Worm (Caenorhabditis elegans) whole organism, L2 larva: Measurements from ENCODE around the gene R02D3.8.

Experiments
- R02D3.7 ChIP-seq: fragments of 150-350 bp; optimal IDR thresholded peaks from 2 replicates; lab custom pipeline; 2014; ENCODE audit warnings: missing biosample characterization, missing genetic modification characterization
- Y55F3AM.14 ChIP-seq: fragments of 200-800 bp; sonication (Bioruptor generic); optimal IDR thresholded peaks from 2 replicates; lab custom pipeline; 2018; ENCODE audit warnings: mild to moderate bottlenecking, missing genetic modification characterization, missing compliant biosample characterization
- ZK546.5 ChIP-seq: sonication (generic microtip); optimal IDR thresholded peaks from 2 replicates; lab custom pipeline; 2017; ENCODE audit warnings: missing biosample characterization, missing genetic modification characterization
- alr-1 ChIP-seq: fragments of 150-350 bp; optimal IDR thresholded peaks from 2 replicates; lab custom pipeline; 2014; ENCODE audit warnings: missing biosample characterization, missing genetic modification characterization
- blmp-1 ChIP-seq: sonication (generic microtip); optimal IDR thresholded peaks from 2 replicates; lab custom pipeline; 2017; ENCODE audit warnings: missing genetic modification characterization, mild to moderate bottlenecking, missing compliant biosample characterization, antibody characterized with exemption, moderate library complexity; ENCODE audit not compliant: insufficient read depth
- ceh-16 ChIP-seq: fragments of 150-350 bp; optimal IDR thresholded peaks from 2 replicates; lab custom pipeline; 2014; ENCODE audit warnings: missing biosample characterization, missing genetic modification characterization
- ceh-82 ChIP-seq: fragments of 150-350 bp; optimal IDR thresholded peaks from 2 replicates; lab custom pipeline; 2014; ENCODE audit warnings: missing biosample characterization, missing genetic modification characterization
- crh-2 ChIP-seq: sonication (generic microtip); optimal IDR thresholded peaks from 2 replicates; lab custom pipeline; 2017; ENCODE audit warnings: missing biosample characterization, missing genetic modification characterization
- dmd-4 ChIP-seq: sonication (generic microtip); optimal IDR thresholded peaks from 2 replicates; lab custom pipeline; 2017; ENCODE audit warnings: missing biosample characterization, missing genetic modification characterization
- elt-1 ChIP-seq: fragments of 150-350 bp; optimal IDR thresholded peaks from 2 replicates; lab custom pipeline; 2014; ENCODE audit warnings: missing biosample characterization, missing genetic modification characterization
- elt-3 ChIP-seq: sonication (generic microtip); optimal IDR thresholded peaks from 2 replicates; lab custom pipeline; 2017; ENCODE audit warnings: missing biosample characterization, missing genetic modification characterization
- fos-1 ChIP-seq: fragments of 150-350 bp; optimal IDR thresholded peaks from 2 replicates; lab custom pipeline; 2014; ENCODE audit warnings: missing biosample characterization, missing genetic modification characterization
- gmeb-1 ChIP-seq: fragments of 150-350 bp; optimal IDR thresholded peaks from 2 replicates; lab custom pipeline; 2014; ENCODE audit warnings: missing biosample characterization, missing genetic modification characterization
- lin-13 ChIP-seq: fragments of 150-350 bp; optimal IDR thresholded peaks from 2 replicates; lab custom pipeline; 2014; ENCODE audit warnings: missing biosample characterization, missing genetic modification reagents, missing genetic modification characterization
- lin-39 ChIP-seq: fragments of 150-350 bp; optimal IDR thresholded peaks from 2 replicates; lab custom pipeline; 2014; ENCODE audit warnings: missing biosample characterization, missing genetic modification reagents, missing genetic modification characterization
- mab-5 ChIP-seq: fragments of 150-350 bp; optimal IDR thresholded peaks from 2 replicates; lab custom pipeline; 2014; ENCODE audit warnings: missing biosample characterization, missing genetic modification characterization
- mbf-1 ChIP-seq: sonication (generic microtip); optimal IDR thresholded peaks from 2 replicates; lab custom pipeline; 2017; ENCODE audit warnings: missing biosample characterization, missing genetic modification characterization
- nhr-10 ChIP-seq: sonication (generic microtip); optimal IDR thresholded peaks from 2 replicates; lab custom pipeline; 2017; ENCODE audit warnings: missing biosample characterization, missing genetic modification characterization
- nhr-11 ChIP-seq: fragments of 150-350 bp; optimal IDR thresholded peaks from 2 replicates; lab custom pipeline; 2014; ENCODE audit warnings: missing biosample characterization, missing genetic modification characterization
- nhr-129 ChIP-seq: fragments of 150-350 bp; optimal IDR thresholded peaks from 2 replicates; lab custom pipeline; 2014; ENCODE audit warnings: missing biosample characterization, missing genetic modification characterization
- nhr-21 ChIP-seq: fragments of 150-350 bp; optimal IDR thresholded peaks from 2 replicates; lab custom pipeline; 2014; ENCODE audit warnings: missing biosample characterization, missing genetic modification characterization
- nhr-23 ChIP-seq: fragments of 150-350 bp; optimal IDR thresholded peaks from 2 replicates; lab custom pipeline; 2014; ENCODE audit warnings: missing biosample characterization, missing genetic modification reagents, missing genetic modification characterization
- nhr-25 ChIP-seq: fragments of 150-350 bp; sonication (generic microtip); optimal IDR thresholded peaks from 3 replicates; lab custom pipeline; 2014; ENCODE audit warnings: missing biosample characterization, missing genetic modification characterization
- nhr-6 ChIP-seq: fragments of 150-350 bp; optimal IDR thresholded peaks from 2 replicates; lab custom pipeline; 2014; ENCODE audit warnings: missing biosample characterization, missing genetic modification characterization
- nhr-77 ChIP-seq: fragments of 150-350 bp; optimal IDR thresholded peaks from 2 replicates; lab custom pipeline; 2014; ENCODE audit warnings: missing biosample characterization, missing genetic modification characterization
- peb-1 ChIP-seq: fragments of 150-350 bp; optimal IDR thresholded peaks from 2 replicates; lab custom pipeline; 2014; ENCODE audit warnings: missing biosample characterization, missing genetic modification characterization
- sem-4 ChIP-seq: fragments of 150-350 bp; optimal IDR thresholded peaks from 2 replicates; lab custom pipeline; 2014; ENCODE audit warnings: missing biosample characterization, missing genetic modification reagents, missing genetic modification characterization
- skn-1 ChIP-seq: sonication (generic microtip); optimal IDR thresholded peaks from 2 replicates; lab custom pipeline; 2017; ENCODE audit warnings: missing biosample characterization, missing genetic modification characterization
- sma-3 ChIP-seq: sonication (generic microtip); optimal IDR thresholded peaks from 2 replicates; lab custom pipeline; 2016; ENCODE audit warnings: missing genetic modification reagents, missing genetic modification characterization, missing compliant biosample characterization
- sma-9 ChIP-seq, 2 experiments: fragments of 150-350 bp in 1 of 2; sonication (generic microtip) in 1 of 2; optimal IDR thresholded peaks; 2 replicates each; lab custom pipeline; 2014 to 2016; ENCODE audit warnings: missing genetic modification characterization in 2 of 2, mild to moderate bottlenecking in 1 of 2, missing biosample characterization in 1 of 2, missing compliant biosample characterization in 1 of 2, missing genetic modification reagents in 1 of 2, moderate library complexity in 1 of 2
- snpc-4 ChIP-seq: fragments of 150-350 bp; optimal IDR thresholded peaks from 2 replicates; lab custom pipeline; 2014; ENCODE audit warnings: missing biosample characterization, missing genetic modification characterization
- unc-39 ChIP-seq: fragments of 150-350 bp; optimal IDR thresholded peaks from 2 replicates; lab custom pipeline; 2014; ENCODE audit warnings: missing biosample characterization, missing genetic modification characterization
- unc-55 ChIP-seq: fragments of 150-350 bp; sonication (generic microtip); optimal IDR thresholded peaks from 3 replicates; lab custom pipeline; 2014; ENCODE audit warnings: missing biosample characterization, missing genetic modification reagents, missing genetic modification characterization
- unc-62 ChIP-seq: fragments of 150-350 bp; optimal IDR thresholded peaks from 2 replicates; lab custom pipeline; 2014; ENCODE audit warnings: missing biosample characterization, missing genetic modification reagents, missing genetic modification characterization
- ztf-11 ChIP-seq: sonication (generic microtip); optimal IDR thresholded peaks from 2 replicates; lab custom pipeline; 2017; ENCODE audit warnings: missing biosample characterization, missing genetic modification characterization

The R02D3.8 gene

ce11 chrIV:305101-305500, 48.1 kb upstream of the R02D3.8 start:
- TF ChIP-seq sma-9 (GFP tag; optimal IDR thresholded peaks at IDR 0.05; lab: Kevin White, UChicago) (no peak), sma-9 (tag; optimal IDR thresholded peaks at IDR 0.05; lab: Kevin White, UChicago) (no peak), unc-55 (GFP tag; lab: Kevin White, UChicago) (no peak), ZK546.5 (tag; lab: Kevin White, UChicago) (no peak), mab-5 (tag; lab: Kevin White, UChicago) (no peak), nhr-25 (tag; lab: Kevin White, UChicago) (no peak), mbf-1 (no peak), fos-1 (tag; lab: Kevin White, UChicago) (no peak), ztf-11 (tag; lab: Kevin White, UChicago) (no peak), peb-1 (tag; lab: Kevin White, UChicago) (no peak), nhr-6 (tag; lab: Kevin White, UChicago) (no peak), gmeb-1 (no peak), nhr-77 (tag; lab: Kevin White, UChicago) (no peak), R02D3.7 (tag; lab: Kevin White, UChicago) (no peak), ceh-82 (tag; lab: Kevin White, UChicago) (no peak)
- TF ChIP-seq, all 48 proteins: peak for 0

DNA sequence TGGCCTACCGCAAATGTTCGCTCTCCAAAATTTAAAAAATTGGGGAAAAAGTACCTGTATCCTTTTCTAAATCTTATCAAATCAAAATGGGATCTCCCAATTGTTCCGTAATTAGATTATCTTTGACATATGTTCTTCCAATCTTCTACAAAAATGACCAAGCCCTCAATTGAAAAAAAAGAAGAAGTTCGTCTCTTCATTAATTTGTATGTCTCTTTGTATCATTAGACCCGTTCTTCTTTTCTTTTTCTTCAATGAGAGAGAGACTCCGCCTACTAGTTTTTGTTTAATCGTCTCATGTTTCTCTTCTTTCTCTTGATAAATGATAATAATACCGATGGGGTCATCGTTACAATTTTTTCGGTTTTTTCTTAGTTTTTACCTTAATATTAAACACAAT, 46.3 kb upstream of the R02D3.8 start:
- TF ChIP-seq elt-1 (tag; lab: Kevin White, UChicago) (no peak), sma-9 (GFP tag; optimal IDR thresholded peaks at IDR 0.05; lab: Kevin White, UChicago) (peak; percentile 68), sma-9 (tag; optimal IDR thresholded peaks at IDR 0.05; lab: Kevin White, UChicago) (no peak), sma-3 (GFP tag; lab: Kevin White, UChicago) (peak; percentile 3), ceh-16 (tag; lab: Kevin White, UChicago) (no peak), unc-62 (GFP tag; lab: Kevin White, UChicago) (no peak)

DNA sequence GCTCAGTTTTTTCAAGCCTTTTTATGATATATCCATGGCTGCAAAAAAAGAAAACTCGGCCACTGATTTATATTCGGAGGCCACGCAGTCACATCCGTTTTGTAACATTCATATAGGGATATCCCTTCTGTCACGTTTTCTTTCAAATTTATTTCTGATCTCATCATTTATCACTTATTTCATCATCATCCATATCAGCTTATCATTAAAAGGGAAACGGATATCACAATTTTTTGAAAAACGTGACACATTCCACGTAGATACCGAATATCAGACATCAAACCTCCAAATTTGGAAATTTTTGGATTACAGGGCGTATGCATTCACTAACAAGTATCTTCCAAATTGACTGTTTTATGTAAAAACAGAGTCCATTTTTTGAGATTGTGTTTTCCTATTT, 45.7 kb upstream of the R02D3.8 start:
- no peak for TF ChIP-seq skn-1
- TF ChIP-seq nhr-129, result peak; percentile 27
- TF ChIP-seq nhr-25 (tag; lab: Kevin White, UChicago), result peak; percentile 26
- no peak for TF ChIP-seq unc-55 (GFP tag; lab: Kevin White, UChicago)
- peak; percentile 70 for TF ChIP-seq sma-9 (GFP tag; optimal IDR thresholded peaks at IDR 0.05; lab: Kevin White, UChicago)
- TF ChIP-seq sma-9 (tag; optimal IDR thresholded peaks at IDR 0.05; lab: Kevin White, UChicago), result no peak
- TF ChIP-seq lin-13 (GFP tag; lab: Kevin White, UChicago), result no peak
- TF ChIP-seq lin-39 (tag; lab: Kevin White, UChicago), result no peak
- TF ChIP-seq gmeb-1, result no peak
- TF ChIP-seq fos-1 (tag; lab: Kevin White, UChicago), result peak; percentile 18
- no peak for TF ChIP-seq mab-5 (tag; lab: Kevin White, UChicago)
- no peak for TF ChIP-seq ztf-11 (tag; lab: Kevin White, UChicago)
- TF ChIP-seq ZK546.5 (tag; lab: Kevin White, UChicago), result no peak
- TF ChIP-seq unc-62 (GFP tag; lab: Kevin White, UChicago), result no peak
- TF ChIP-seq nhr-23, result no peak
- TF ChIP-seq R02D3.7 (tag; lab: Kevin White, UChicago), result no peak
- TF ChIP-seq sem-4 (tag; lab: Kevin White, UChicago), result no peak
- TF ChIP-seq nhr-11 (tag; lab: Kevin White, UChicago), result no peak
- TF ChIP-seq nhr-21, result peak; percentile 51
- TF ChIP-seq ceh-82 (tag; lab: Kevin White, UChicago), result no peak
- TF ChIP-seq Y55F3AM.14 (GFP tag; lab: Kevin White, UChicago), result no peak
- no peak for TF ChIP-seq nhr-10 (tag; lab: Kevin White, UChicago)
- TF ChIP-seq alr-1 (tag; lab: Kevin White, UChicago), result no peak
- TF ChIP-seq dmd-4 (tag; lab: Kevin White, UChicago), result no peak
- no peak for TF ChIP-seq elt-3 (tag; lab: Kevin White, UChicago)
- TF ChIP-seq unc-39, result no peak
- TF ChIP-seq snpc-4 (tag; lab: Kevin White, UChicago), result no peak
- TF ChIP-seq ceh-16 (tag; lab: Kevin White, UChicago), result no peak
- TF ChIP-seq blmp-1 (tag; lab: Kevin White, UChicago), result no peak
- TF ChIP-seq crh-2 (tag; lab: Kevin White, UChicago), result peak; percentile 38

ce11 chrIV:300307-300706, 43.3 kb upstream of the R02D3.8 start:
- no peak for TF ChIP-seq nhr-21
- TF ChIP-seq sma-9 (GFP tag; optimal IDR thresholded peaks at IDR 0.05; lab: Kevin White, UChicago), result peak; percentile 24
- TF ChIP-seq sma-9 (tag; optimal IDR thresholded peaks at IDR 0.05; lab: Kevin White, UChicago), result no peak
